Worm (Caenorhabditis elegans) whole organism, late embryonic: ENCODE measurements around the gene upb-1.

Source experiments
- ama-1 ChIP-seq: fragments of 150-350 bp; optimal IDR thresholded peaks from 2 replicates; lab custom pipeline; 2014
- nhr-11 ChIP-seq: fragments of 150-350 bp; optimal IDR thresholded peaks from 2 replicates; lab custom pipeline; 2014; ENCODE audit warnings: missing biosample characterization, missing genetic modification characterization
- pqm-1 ChIP-seq: sonication (generic microtip); optimal IDR thresholded peaks from 2 replicates; lab custom pipeline; 2016; ENCODE audit warnings: missing genetic modification characterization, missing compliant biosample characterization

DNA sequence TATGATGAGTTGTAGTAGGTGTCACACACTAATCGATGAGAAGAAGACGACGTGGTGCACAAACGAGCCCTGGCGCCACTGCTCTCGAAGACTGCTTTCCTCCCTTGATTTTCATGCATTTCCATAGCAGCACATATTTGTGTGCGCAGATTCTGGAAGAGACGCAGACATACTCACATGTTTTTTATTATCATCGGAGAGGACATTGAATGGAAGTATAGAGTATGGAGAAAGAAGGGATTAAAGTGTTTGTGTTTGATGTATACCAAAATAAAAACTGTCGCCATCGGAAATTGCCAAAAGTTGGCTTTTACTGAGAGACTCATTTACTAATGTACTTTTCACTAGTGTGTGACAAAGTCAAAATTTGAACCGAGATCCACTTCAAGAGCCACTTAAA is 4.4 kb upstream of the upb-1 start, which contains the start of gene mps-1:
- TF ChIP-seq ama-1 (lab: Kevin White, UChicago) (no peak), pqm-1 (tag; lab: Kevin White, UChicago) (no peak), nhr-11 (tag; lab: Kevin White, UChicago) (no peak)
